Worm (Caenorhabditis elegans): ENCODE data around the gene Y62H9A.2.

- TF ChIP-seq ztf-4 (tag; optimal IDR thresholded peaks at IDR 0.05) (no peak), skn-1 (tag; optimal IDR thresholded peaks at IDR 0.05) (no peak), daf-12 (tag; optimal IDR thresholded peaks at IDR 0.05) (no peak), fos-1 (tag; optimal IDR thresholded peaks at IDR 0.05) (no peak), nhr-28 (tag; optimal IDR thresholded peaks at IDR 0.05) (no peak), snpc-4 (tag; optimal IDR thresholded peaks at IDR 0.05) (no peak), ama-1 (optimal IDR thresholded peaks at IDR 0.05) (no peak), R02D3.7 (tag; optimal IDR thresholded peaks at IDR 0.05) (no peak), aly-2 (tag; optimal IDR thresholded peaks at IDR 0.05) (no peak)
Measured at ce11 chrX:11854903-11855302, 23.1 kb downstream of the Y62H9A.2 start, which contains the start of gene F54F7.8.
